Worm (Caenorhabditis elegans) whole organism, late embryonic: ENCODE results near the gene ent-3.

ENCODE experiments used
- K09A11.1 ChIP-seq: sonication (generic microtip); optimal IDR thresholded peaks from 2 replicates; lab custom pipeline; 2017; ENCODE audit warnings: antibody characterized with exemption, mild to moderate bottlenecking, missing genetic modification characterization, missing compliant biosample characterization; ENCODE audit not compliant: insufficient read depth
- ama-1 ChIP-seq: fragments of 150-350 bp; optimal IDR thresholded peaks from 2 replicates; lab custom pipeline; 2014
- ceh-18 ChIP-seq: sonication (generic microtip); optimal IDR thresholded peaks from 2 replicates; lab custom pipeline; 2016; ENCODE audit warnings: missing genetic modification characterization, missing compliant biosample characterization
- ceh-24 ChIP-seq: sonication (generic microtip); optimal IDR thresholded peaks from 2 replicates; lab custom pipeline; 2016; ENCODE audit warnings: mild to moderate bottlenecking, missing genetic modification characterization, missing compliant biosample characterization
- dmd-4 ChIP-seq: sonication (generic microtip); optimal IDR thresholded peaks from 2 replicates; lab custom pipeline; 2016; ENCODE audit warnings: borderline replicate concordance, missing genetic modification characterization, missing compliant biosample characterization
- fkh-10 ChIP-seq: fragments of 150-350 bp; optimal IDR thresholded peaks from 2 replicates; lab custom pipeline; 2014; ENCODE audit warnings: missing biosample characterization, missing genetic modification reagents, missing genetic modification characterization
- pag-3 ChIP-seq: sonication (generic microtip); optimal IDR thresholded peaks from 2 replicates; lab custom pipeline; 2016; ENCODE audit warnings: missing compliant biosample characterization, missing genetic modification characterization, borderline replicate concordance
- tbx-2 ChIP-seq: sonication (generic microtip); optimal IDR thresholded peaks from 2 replicates; lab custom pipeline; 2016; ENCODE audit warnings: missing genetic modification characterization, missing compliant biosample characterization
- tbx-7 ChIP-seq: sonication (generic microtip); optimal IDR thresholded peaks from 2 replicates; lab custom pipeline; 2016; ENCODE audit warnings: missing genotype, missing genetic modification characterization, missing compliant biosample characterization

DNA sequence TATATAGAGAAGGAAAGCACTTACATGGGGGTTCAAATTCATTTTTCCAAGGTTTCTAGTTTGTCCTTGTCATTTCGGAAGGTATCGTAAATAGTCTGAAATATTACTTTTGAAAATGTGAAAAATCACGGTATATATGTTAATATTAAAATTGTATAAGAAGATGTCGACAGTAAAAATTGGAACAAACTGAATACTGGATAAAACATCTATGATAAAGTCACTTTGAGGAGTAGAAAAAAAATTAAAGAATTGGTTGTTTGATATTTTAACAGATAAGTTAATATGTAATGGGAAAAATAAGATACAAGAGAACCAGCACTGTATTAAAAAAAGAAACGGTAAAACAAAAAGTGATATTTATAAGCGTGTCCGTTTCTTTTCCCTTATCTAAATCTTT lies 9.5 kb downstream of the ent-3 start, which contains the start of gene nep-21:
- TF ChIP-seq tbx-2 (tag; lab: Kevin White, UChicago), result no peak
- no peak for TF ChIP-seq fkh-10 (GFP tag; lab: Kevin White, UChicago)
- TF ChIP-seq K09A11.1, result no peak
- TF ChIP-seq ceh-24 (tag; lab: Kevin White, UChicago), result no peak
- no peak for TF ChIP-seq dmd-4 (tag; lab: Kevin White, UChicago)
- TF ChIP-seq ceh-18 (tag; lab: Kevin White, UChicago), result no peak
- no peak for TF ChIP-seq ama-1 (lab: Kevin White, UChicago)
- TF ChIP-seq pag-3 (tag; lab: Kevin White, UChicago), result no peak
- TF ChIP-seq tbx-7, result no peak
